Worm (Caenorhabditis elegans) whole organism, young adult: Measurements from ENCODE around the gene ZK666.11.

Source experiments
- C06A6.2 ChIP-seq: fragments of 200-800 bp; sonication (Bioruptor generic); conservative IDR thresholded peaks from 2 replicates; pipeline ENCODE4 v1.3.6; 2022; ENCODE audit warnings: missing genetic modification characterization, missing compliant biosample characterization
- C17E4.6 ChIP-seq: fragments of 200-800 bp; sonication (Bioruptor generic); IDR thresholded peaks from 2 replicates; pipeline ENCODE4 v1.3.6; 2022; ENCODE audit warnings: missing genetic modification reagents, missing genetic modification characterization, missing compliant biosample characterization
- F37B4.10 ChIP-seq: fragments of 200-800 bp; sonication (Bioruptor generic); IDR thresholded peaks from 2 replicates; pipeline ENCODE4 v1.3.6; 2022; ENCODE audit warnings: missing genetic modification characterization, missing compliant biosample characterization
- K12H6.12 ChIP-seq: fragments of 200-800 bp; sonication (Bioruptor generic); optimal IDR thresholded peaks from 2 replicates; lab custom pipeline; 2018; ENCODE audit warnings: mild to moderate bottlenecking, missing genetic modification characterization, missing compliant biosample characterization
- Y56A3A.18 ChIP-seq: fragments of 200-800 bp; sonication (Bioruptor generic); IDR thresholded peaks from 2 replicates; pipeline ENCODE4 v1.3.6; 2022; ENCODE audit warnings: missing genetic modification reagents, missing genetic modification characterization, missing compliant biosample characterization
- attf-5 ChIP-seq: fragments of 200-800 bp; sonication (Bioruptor generic); optimal IDR thresholded peaks from 2 replicates; lab custom pipeline; 2018; ENCODE audit warnings: mild to moderate bottlenecking, missing genetic modification characterization, missing compliant biosample characterization
- cebp-2 ChIP-seq: fragments of 200-800 bp; sonication (Bioruptor generic); IDR thresholded peaks from 2 replicates; pipeline ENCODE4 v1.3.6; 2022; ENCODE audit warnings: missing genetic modification characterization, missing compliant biosample characterization
- dpl-1 ChIP-seq: fragments of 150-350 bp; optimal IDR thresholded peaks from 2 replicates; lab custom pipeline; 2014; ENCODE audit warnings: missing biosample characterization, missing genetic modification reagents, missing genetic modification characterization
- efl-1 ChIP-seq: fragments of 150-350 bp; optimal IDR thresholded peaks from 2 replicates; lab custom pipeline; 2014; ENCODE audit warnings: missing biosample characterization, missing genetic modification reagents, missing genetic modification characterization
- egl-18 ChIP-seq: fragments of 200-800 bp; sonication (Bioruptor generic); IDR thresholded peaks from 2 replicates; pipeline ENCODE4 v1.3.6; 2022; ENCODE audit warnings: missing genetic modification reagents, missing genetic modification characterization, missing compliant biosample characterization
- ekl-4 ChIP-seq: fragments of 200-800 bp; sonication (Bioruptor generic); IDR thresholded peaks from 2 replicates; pipeline ENCODE4 v1.3.6; 2022; ENCODE audit warnings: missing genetic modification reagents, missing genetic modification characterization, missing compliant biosample characterization
- fkh-3 ChIP-seq: sonication (generic microtip); optimal IDR thresholded peaks from 2 replicates; lab custom pipeline; 2016; ENCODE audit warnings: mild to moderate bottlenecking, missing genetic modification characterization, missing compliant biosample characterization
- gei-17 ChIP-seq: fragments of 200-800 bp; sonication (Bioruptor generic); optimal IDR thresholded peaks from 2 replicates; lab custom pipeline; 2018; ENCODE audit warnings: mild to moderate bottlenecking, missing genetic modification characterization, missing compliant biosample characterization
- hlh-26 ChIP-seq: fragments of 200-800 bp; sonication (Bioruptor generic); conservative IDR thresholded peaks from 2 replicates; pipeline ENCODE4 v1.3.6; 2022; ENCODE audit warnings: missing genetic modification reagents, missing genetic modification characterization, missing compliant biosample characterization
- hmg-20 ChIP-seq: fragments of 200-800 bp; sonication (Bioruptor generic); IDR thresholded peaks from 2 replicates; pipeline ENCODE4 v1.3.6; 2022; ENCODE audit warnings: missing genetic modification reagents, missing genetic modification characterization, missing compliant biosample characterization
- let-526 ChIP-seq: fragments of 200-800 bp; sonication (Bioruptor generic); IDR thresholded peaks from 2 replicates; pipeline ENCODE4 v1.3.6; 2022; ENCODE audit warnings: missing genetic modification reagents, missing genetic modification characterization, missing compliant biosample characterization
- let-607 ChIP-seq, 2 experiments: fragments of 200-800 bp in 1 of 2; sonication (Bioruptor generic) in 1 of 2; sonication (generic microtip) in 1 of 2; optimal IDR thresholded peaks; 2 replicates each; lab custom pipeline; 2016 to 2018; ENCODE audit warnings: mild to moderate bottlenecking in 2 of 2, missing compliant biosample characterization in 2 of 2, missing genetic modification characterization in 2 of 2, moderate library complexity in 2 of 2, missing genotype in 1 of 2
- lin-26 ChIP-seq: fragments of 200-800 bp; sonication (Bioruptor generic); IDR thresholded peaks from 2 replicates; pipeline ENCODE4 v1.3.6; 2022; ENCODE audit warnings: missing genetic modification reagents, missing genetic modification characterization, missing compliant biosample characterization
- lin-35 ChIP-seq, 3 experiments: fragments of 150-350 bp in 2 of 3; sonication (generic microtip) in 1 of 3; optimal IDR thresholded peaks; 2 replicates each; lab custom pipeline; 2014 to 2018; ENCODE audit warnings: missing biosample characterization in 3 of 3, missing genetic modification characterization in 3 of 3, missing genetic modification reagents in 3 of 3
- lin-40 ChIP-seq: sonication (generic microtip); optimal IDR thresholded peaks from 2 replicates; lab custom pipeline; 2016; ENCODE audit warnings: missing genetic modification characterization, mild to moderate bottlenecking, missing compliant biosample characterization, missing genotype, missing genetic modification reagents
- lir-1 ChIP-seq: fragments of 200-800 bp; sonication (Bioruptor generic); conservative IDR thresholded peaks from 2 replicates; pipeline ENCODE4 v1.3.6; 2022; ENCODE audit warnings: missing genetic modification reagents, missing genetic modification characterization, missing compliant biosample characterization
- lsy-27 ChIP-seq: sonication (generic microtip); optimal IDR thresholded peaks from 2 replicates; lab custom pipeline; 2017; ENCODE audit warnings: missing genetic modification characterization, mild to moderate bottlenecking, missing compliant biosample characterization, antibody characterized with exemption, missing genotype, borderline replicate concordance; ENCODE audit not compliant: insufficient read depth
- madf-6 ChIP-seq: fragments of 200-800 bp; sonication (Bioruptor generic); IDR thresholded peaks from 2 replicates; pipeline ENCODE4 v1.3.6; 2022; ENCODE audit warnings: missing genetic modification reagents, missing genetic modification characterization, missing compliant biosample characterization
- mes-4 ChIP-seq: sonication (generic microtip); optimal IDR thresholded peaks from 2 replicates; lab custom pipeline; 2016; ENCODE audit warnings: missing genotype, missing genetic modification characterization, missing compliant biosample characterization
- nfyb-1 ChIP-seq: fragments of 200-800 bp; sonication (Bioruptor generic); IDR thresholded peaks from 2 replicates; pipeline ENCODE4 v1.3.6; 2022; ENCODE audit warnings: missing genetic modification reagents, missing genetic modification characterization, missing compliant biosample characterization
- nhr-179 ChIP-seq: sonication (generic microtip); optimal IDR thresholded peaks from 2 replicates; lab custom pipeline; 2016; ENCODE audit warnings: mild to moderate bottlenecking, missing genetic modification characterization, missing compliant biosample characterization
- pbrm-1 ChIP-seq: fragments of 200-800 bp; sonication (Bioruptor generic); IDR thresholded peaks from 2 replicates; pipeline ENCODE4 v1.3.6; 2022; ENCODE audit warnings: missing genetic modification reagents, missing genetic modification characterization, missing compliant biosample characterization
- pha-4 ChIP-seq: fragments of 150-350 bp; sonication (generic microtip); optimal IDR thresholded peaks from 2 replicates; lab custom pipeline; 2014; ENCODE audit warnings: missing biosample characterization, missing genetic modification reagents, missing genetic modification characterization
- rcor-1 ChIP-seq: fragments of 200-800 bp; sonication (Bioruptor generic); IDR thresholded peaks from 2 replicates; pipeline ENCODE4 v1.3.6; 2022; ENCODE audit warnings: missing genetic modification reagents, missing genetic modification characterization, missing compliant biosample characterization
- sea-2 ChIP-seq: fragments of 200-800 bp; sonication (Bioruptor generic); IDR thresholded peaks from 2 replicates; pipeline ENCODE4 v1.3.6; 2022; ENCODE audit warnings: missing genetic modification characterization, missing compliant biosample characterization
- snpc-4 ChIP-seq, 5 experiments: fragments of 150-350 bp in 1 of 5; sonication (generic microtip) in 4 of 5; optimal IDR thresholded peaks; 2 replicates each; lab custom pipeline; 2014 to 2018; ENCODE audit warnings: missing genetic modification characterization in 5 of 5, missing biosample characterization in 3 of 5, antibody characterized with exemption in 2 of 5, mild to moderate bottlenecking in 2 of 5, missing compliant biosample characterization in 2 of 5, missing genotype in 2 of 5, moderate library complexity in 2 of 5, missing genetic modification reagents in 1 of 5
- unc-62 ChIP-seq: fragments of 150-350 bp; optimal IDR thresholded peaks from 2 replicates; lab custom pipeline; 2014; ENCODE audit warnings: missing biosample characterization, missing genetic modification reagents, missing genetic modification characterization
- ztf-18 ChIP-seq: sonication (generic microtip); optimal IDR thresholded peaks from 2 replicates; lab custom pipeline; 2016; ENCODE audit warnings: missing genotype, mild to moderate bottlenecking, missing genetic modification characterization, missing compliant biosample characterization
- ztf-22 ChIP-seq: fragments of 200-800 bp; sonication (Bioruptor generic); optimal IDR thresholded peaks from 2 replicates; lab custom pipeline; 2018; ENCODE audit warnings: mild to moderate bottlenecking, missing genetic modification characterization, moderate library complexity, missing compliant biosample characterization
- ztf-25 ChIP-seq: fragments of 200-800 bp; sonication (Bioruptor generic); IDR thresholded peaks from 2 replicates; pipeline ENCODE4 v1.3.6; 2022; ENCODE audit warnings: missing genetic modification reagents, missing genetic modification characterization, missing compliant biosample characterization
- ztf-26 ChIP-seq: sonication (generic microtip); optimal IDR thresholded peaks from 2 replicates; lab custom pipeline; 2017; ENCODE audit warnings: missing genetic modification characterization, missing compliant biosample characterization

The ZK666.11 gene

ce11 chrII:10447348-10448316 lies 34.7 kb upstream of the ZK666.11 start, which contains the start of gene ZK673.2 (continued):
- TF ChIP-seq let-607 (tag; optimal IDR thresholded peaks at IDR 0.05; lab: Kevin White, UChicago) (peak in 1 of 2 experiments; percentile 35), ztf-26 (peak; percentile 43), F37B4.10 (GFP tag; lab: Robert Waterston, UW) (no peak), gei-17 (GFP tag; lab: Kevin White, UChicago) (no peak), dpl-1 (GFP tag; lab: Kevin White, UChicago) (no peak), lir-1 (no peak), C06A6.2 (GFP tag; lab: Robert Waterston, UW) (0 out of 2 replicates have a peak, but pooled peaks have one; percentile 11), rcor-1 (GFP tag; lab: Robert Waterston, UW) (no peak), efl-1 (no peak), K12H6.12 (tag; lab: Kevin White, UChicago) (peak; percentile 7), lin-40 (tag; lab: Kevin White, UChicago) (peak; percentile 50), ekl-4 (GFP tag; lab: Robert Waterston, UW) (no peak), attf-5 (GFP tag; lab: Kevin White, UChicago) (peak; percentile 45), nhr-179 (tag; lab: Kevin White, UChicago) (no peak), lin-26 (GFP tag; lab: Robert Waterston, UW) (no peak), ztf-22 (GFP tag; lab: Kevin White, UChicago) (peak; percentile 80), C17E4.6 (GFP tag; lab: Robert Waterston, UW) (no peak), egl-18 (GFP tag; lab: Robert Waterston, UW) (no peak), ztf-18 (tag; lab: Kevin White, UChicago) (no peak), cebp-2 (no peak), madf-6 (GFP tag; lab: Robert Waterston, UW) (peak; percentile 9; the same call in 1 of the 2 replicates), sea-2 (GFP tag; lab: Robert Waterston, UW) (no peak), hmg-20 (GFP tag; lab: Robert Waterston, UW) (no peak), lin-35 (GFP tag; optimal IDR thresholded peaks at IDR 0.05; lab: Kevin White, UChicago) (no peak), unc-62 (GFP tag; lab: Kevin White, UChicago) (peak; percentile 39)

- TF ChIP-seq pha-4 (tag; lab: Kevin White, UChicago): no peak
- TF ChIP-seq snpc-4 (GFP tag; optimal IDR thresholded peaks at IDR 0.05; lab: Kevin White, UChicago): no peak
- no peak for TF ChIP-seq snpc-4 (tag; optimal IDR thresholded peaks at IDR 0.05; lab: Kevin White, UChicago)
- 0 out of 2 replicates have a peak, but pooled peaks have one; percentile 16 for TF ChIP-seq nfyb-1 (GFP tag; lab: Robert Waterston, UW)
- no peak for TF ChIP-seq Y56A3A.18 (GFP tag; lab: Robert Waterston, UW)
- no peak for TF ChIP-seq ztf-25 (GFP tag; lab: Robert Waterston, UW)
- TF ChIP-seq lsy-27: no peak
- TF ChIP-seq fkh-3 (tag; lab: Kevin White, UChicago): no peak
- no peak for TF ChIP-seq mes-4 (tag; lab: Kevin White, UChicago)
- no peak for TF ChIP-seq hlh-26 (GFP tag; lab: Robert Waterston, UW)
- TF ChIP-seq pbrm-1 (GFP tag; lab: Robert Waterston, UW): no peak
- TF ChIP-seq let-526 (GFP tag; lab: Robert Waterston, UW): peak; percentile 63; the same call in 1 of the 2 replicates
- TF ChIP-seq dpl-1 (GFP tag; lab: Kevin White, UChicago): no peak
Observed at ce11 chrII:10449707-10450106, 32.6 kb upstream of the ZK666.11 start, which contains the start of gene lin-56. TSS of gene lin-56 (plus strand) at chrII:10450007.
